Worm (Caenorhabditis elegans) whole organism, L4/young adult: ENCODE results near the gene ttr-34.

Source experiments
- W03F9.2 ChIP-seq: fragments of 150-350 bp; optimal IDR thresholded peaks from 2 replicates; lab custom pipeline; 2014; ENCODE audit warnings: missing biosample characterization, missing genetic modification characterization
- dao-5 ChIP-seq: sonication (generic microtip); optimal IDR thresholded peaks from 2 replicates; lab custom pipeline; 2016; ENCODE audit warnings: missing genotype, missing genetic modification characterization, moderate library complexity, missing compliant biosample characterization
- him-1 ChIP-seq: sonication (generic microtip); optimal IDR thresholded peaks from 2 replicates; lab custom pipeline; 2016; ENCODE audit warnings: missing genotype, missing genetic modification reagents, missing genetic modification characterization, missing compliant biosample characterization

ce11 chrX:13165686-13166085, 26.1 kb downstream of the ttr-34 start:
- TF ChIP-seq him-1 = no peak
- TF ChIP-seq W03F9.2 (tag; lab: Kevin White, UChicago) = no peak
- no peak for TF ChIP-seq dao-5 (tag; lab: Kevin White, UChicago)
